Worm (Caenorhabditis elegans): ENCODE data around the gene din-1.

DNA sequence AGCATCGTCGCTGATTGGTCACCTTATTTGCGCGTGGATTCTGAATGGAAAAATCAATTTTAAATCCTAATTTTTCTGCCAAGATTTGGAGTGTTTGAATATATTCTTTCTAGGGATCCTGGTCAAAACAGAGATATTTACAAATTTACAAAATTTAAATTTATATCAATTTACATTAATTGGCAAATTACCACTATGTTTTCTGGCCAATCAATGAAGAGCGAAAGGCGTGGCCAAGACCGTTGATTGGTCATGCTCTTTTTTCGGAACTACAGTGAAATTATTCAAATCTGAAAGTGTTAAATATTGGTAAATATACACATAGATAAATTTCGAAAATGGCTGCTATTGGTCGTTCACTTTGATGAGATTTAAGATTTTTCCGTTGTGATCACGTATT is 9.3 kb upstream of the din-1 start:
- TF ChIP-seq bed-3 (GFP tag; optimal IDR thresholded peaks at IDR 0.05) = no peak
- TF ChIP-seq nhr-237 (tag; optimal IDR thresholded peaks at IDR 0.05) = no peak
- no peak for TF ChIP-seq elt-3 (tag; optimal IDR thresholded peaks at IDR 0.05)
- no peak for TF ChIP-seq sptf-1 (tag; optimal IDR thresholded peaks at IDR 0.05)
- no peak for TF ChIP-seq unc-62 (GFP tag; optimal IDR thresholded peaks at IDR 0.05)
- TF ChIP-seq tbx-8 (GFP tag; optimal IDR thresholded peaks at IDR 0.05) = no peak
- TF ChIP-seq unc-120 (tag; optimal IDR thresholded peaks at IDR 0.05; ENCODE audit: poor library complexity, severe bottlenecking) = no peak

Data from whole organism, mixed stage, embryonic.